Worm (Caenorhabditis elegans): Measurements from ENCODE around the gene C35D10.10.

ce11 chrIII:4910956-4911355 is 49.4 kb upstream of the C35D10.10 start, which contains the start of gene F26F4.2:
- TF ChIP-seq lsy-2 (tag; optimal IDR thresholded peaks at IDR 0.05) (no peak), R02D3.7 (tag; optimal IDR thresholded peaks at IDR 0.05) (no peak), nhr-10 (tag; optimal IDR thresholded peaks at IDR 0.05) (no peak), lin-11 (tag; optimal IDR thresholded peaks at IDR 0.05) (no peak), lin-13 (GFP tag; optimal IDR thresholded peaks at IDR 0.05) (no peak), ceh-16 (tag; optimal IDR thresholded peaks at IDR 0.05) (no peak), nhr-77 (tag; optimal IDR thresholded peaks at IDR 0.05) (no peak), egl-27 (tag; optimal IDR thresholded peaks at IDR 0.05) (no peak), unc-39 (tag; optimal IDR thresholded peaks at IDR 0.05) (no peak), nhr-237 (tag; optimal IDR thresholded peaks at IDR 0.05) (no peak)

Data from whole organism, L2 larva.